Worm (Caenorhabditis elegans) whole organism, early embryonic: Measurements from ENCODE around the gene ztf-30.

Experiments used
- B0310.2 ChIP-seq: sonication (generic microtip); optimal IDR thresholded peaks from 2 replicates; lab custom pipeline; 2016; ENCODE audit warnings: mild to moderate bottlenecking, missing genetic modification characterization, missing compliant biosample characterization
- aly-1 ChIP-seq: sonication (generic microtip); optimal IDR thresholded peaks from 2 replicates; lab custom pipeline; 2016; ENCODE audit warnings: missing genetic modification characterization, missing compliant biosample characterization
- pes-1 ChIP-seq: fragments of 200-800 bp; sonication (Bioruptor generic); IDR thresholded peaks from 2 replicates; pipeline ENCODE4 v1.3.6; 2022; ENCODE audit warnings: missing genetic modification reagents, missing genetic modification characterization, missing compliant biosample characterization
- scrt-1 ChIP-seq: fragments of 200-800 bp; sonication (Bioruptor generic); IDR thresholded peaks from 2 replicates; pipeline ENCODE4 v1.3.6; 2022; ENCODE audit warnings: missing genetic modification characterization, missing compliant biosample characterization
- tbx-11 ChIP-seq: fragments of 200-800 bp; sonication (Bioruptor generic); IDR thresholded peaks from 2 replicates; pipeline ENCODE4 v1.3.6; 2022; ENCODE audit warnings: missing genetic modification characterization, missing compliant biosample characterization
- tbx-37 ChIP-seq: fragments of 200-800 bp; sonication (Bioruptor generic); conservative IDR thresholded peaks from 2 replicates; pipeline ENCODE4 v1.3.6; 2022; ENCODE audit warnings: missing genetic modification reagents, missing genetic modification characterization, missing compliant biosample characterization
- tra-4 ChIP-seq: sonication (generic microtip); optimal IDR thresholded peaks from 2 replicates; lab custom pipeline; 2017; ENCODE audit warnings: missing genetic modification characterization, missing compliant biosample characterization

ce11 chrIII:8621982-8622381, 24.3 kb upstream of the ztf-30 start:
- TF ChIP-seq tra-4 = no peak
- TF ChIP-seq scrt-1 = no peak
- TF ChIP-seq tbx-11 (GFP tag; lab: Robert Waterston, UW) = no peak
- no peak for TF ChIP-seq aly-1
- TF ChIP-seq tbx-37 (GFP tag; lab: Robert Waterston, UW) = no peak
- no peak for TF ChIP-seq pes-1 (GFP tag; lab: Robert Waterston, UW)
- TF ChIP-seq B0310.2 = no peak
